Worm (Caenorhabditis elegans): ENCODE measurements around the gene spig-8.

ce11 chrV:7015872-7016271, 38.8 kb upstream of the spig-8 start, which contains the start of gene C33G8.13:
- TF ChIP-seq efl-1 (GFP tag; optimal IDR thresholded peaks at IDR 0.05) (no peak), ztf-22 (GFP tag; optimal IDR thresholded peaks at IDR 0.05) (no peak), pha-4 (tag; optimal IDR thresholded peaks at IDR 0.05) (no peak), him-1 (tag; optimal IDR thresholded peaks at IDR 0.05) (no peak), dpff-1 (tag; optimal IDR thresholded peaks at IDR 0.05) (no peak), nfya-1 (tag; optimal IDR thresholded peaks at IDR 0.05; ENCODE audit: borderline replicate concordance, insufficient read depth) (no peak), nhr-27 (tag; optimal IDR thresholded peaks at IDR 0.05) (no peak)

All from whole organism, young adult.